Worm (Caenorhabditis elegans): ENCODE data around the gene lro-1.

lro-1 gene

ce11 chrX:6256430-6256829 is 15.5 kb upstream of the lro-1 start:
- TF ChIP-seq sma-3 (GFP tag; optimal IDR thresholded peaks at IDR 0.05), result peak; percentile 28
- no peak for TF ChIP-seq snpc-4 (tag; optimal IDR thresholded peaks at IDR 0.05)
- no peak for TF ChIP-seq ztf-4 (tag; optimal IDR thresholded peaks at IDR 0.05)
- peak; percentile 25 for TF ChIP-seq crh-2 (tag; optimal IDR thresholded peaks at IDR 0.05)
- no peak for TF ChIP-seq ceh-82 (tag; optimal IDR thresholded peaks at IDR 0.05)
- TF ChIP-seq sma-9 (GFP tag; optimal IDR thresholded peaks at IDR 0.05), result peak; percentile 80
- no peak for TF ChIP-seq sma-9 (tag; optimal IDR thresholded peaks at IDR 0.05)
- no peak for TF ChIP-seq unc-62 (GFP tag; optimal IDR thresholded peaks at IDR 0.05)
- peak; percentile 57 for TF ChIP-seq nhr-129 (tag; optimal IDR thresholded peaks at IDR 0.05)
- peak; percentile 32 for TF ChIP-seq F13H6.1 (tag; optimal IDR thresholded peaks at IDR 0.05)
- no peak for TF ChIP-seq ZK546.5 (tag; optimal IDR thresholded peaks at IDR 0.05)

- TF ChIP-seq ztf-11 (tag; optimal IDR thresholded peaks at IDR 0.05), result no peak
- TF ChIP-seq sma-9 (GFP tag; optimal IDR thresholded peaks at IDR 0.05), result peak; percentile 33
- TF ChIP-seq sma-9 (tag; optimal IDR thresholded peaks at IDR 0.05), result no peak
- no peak for TF ChIP-seq nhr-6 (tag; optimal IDR thresholded peaks at IDR 0.05)
- no peak for TF ChIP-seq unc-62 (GFP tag; optimal IDR thresholded peaks at IDR 0.05)
Observed at ce11 chrX:6256969-6257368, 14.9 kb upstream of the lro-1 start.

DNA sequence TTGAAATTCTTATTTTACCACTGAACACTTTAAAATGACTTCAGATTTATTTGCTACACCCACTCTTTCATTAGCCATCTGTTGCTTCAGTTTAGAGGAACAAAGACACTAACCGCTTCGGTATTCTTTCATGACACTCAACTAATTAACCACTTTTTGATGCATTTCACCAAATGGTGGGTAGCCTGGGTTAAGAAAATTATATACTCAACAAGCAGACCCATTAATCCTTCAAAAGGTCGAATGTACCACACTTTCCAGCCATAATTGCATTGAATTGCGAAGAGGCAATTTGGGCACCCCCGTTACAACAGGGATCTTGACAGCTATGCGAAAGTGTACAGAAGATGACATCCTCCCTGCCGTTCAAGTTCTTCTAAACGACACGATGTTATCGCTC is 13.5 kb upstream of the lro-1 start:
- TF ChIP-seq nhr-25 (tag; optimal IDR thresholded peaks at IDR 0.05), result peak; percentile 57
- TF ChIP-seq zag-1 (tag; optimal IDR thresholded peaks at IDR 0.05), result no peak
- peak; percentile 10 for TF ChIP-seq nhr-129 (tag; optimal IDR thresholded peaks at IDR 0.05)

- no peak for TF ChIP-seq lin-39 (tag; optimal IDR thresholded peaks at IDR 0.05)
- TF ChIP-seq lsy-2 (tag; optimal IDR thresholded peaks at IDR 0.05), result peak in 1 of 2 experiments; percentile 26
- no peak for TF ChIP-seq unc-39 (tag; optimal IDR thresholded peaks at IDR 0.05)
- TF ChIP-seq fos-1 (tag; optimal IDR thresholded peaks at IDR 0.05), result no peak
- no peak for TF ChIP-seq nhr-10 (tag; optimal IDR thresholded peaks at IDR 0.05)
- no peak for TF ChIP-seq aly-2 (tag; optimal IDR thresholded peaks at IDR 0.05)
- no peak for TF ChIP-seq elt-3 (tag; optimal IDR thresholded peaks at IDR 0.05)
- no peak for TF ChIP-seq alr-1 (tag; optimal IDR thresholded peaks at IDR 0.05)
- no peak for TF ChIP-seq lin-13 (GFP tag; optimal IDR thresholded peaks at IDR 0.05)
- TF ChIP-seq unc-55 (GFP tag; optimal IDR thresholded peaks at IDR 0.05), result no peak
- peak; percentile 18 for TF ChIP-seq sma-9 (GFP tag; optimal IDR thresholded peaks at IDR 0.05)
- no peak for TF ChIP-seq sma-9 (tag; optimal IDR thresholded peaks at IDR 0.05)
- peak; percentile 10 for TF ChIP-seq nhr-129 (tag; optimal IDR thresholded peaks at IDR 0.05)
- no peak for TF ChIP-seq ama-1 (optimal IDR thresholded peaks at IDR 0.05)
- TF ChIP-seq ceh-16 (tag; optimal IDR thresholded peaks at IDR 0.05), result no peak
- TF ChIP-seq dmd-4 (tag; optimal IDR thresholded peaks at IDR 0.05), result no peak
Observed at ce11 chrX:6259081-6259480, 12.8 kb upstream of the lro-1 start.

ce11 chrX:6263194-6263698 is 8.6 kb upstream of the lro-1 start, which contains the start of gene W05H9.4:
TSS of gene W05H9.4 (plus strand) at chrX:6263648.
- peak in 1 of 2 experiments; percentile 55 for TF ChIP-seq lsy-2 (tag; optimal IDR thresholded peaks at IDR 0.05)
- no peak for TF ChIP-seq Y55F3AM.14 (GFP tag; optimal IDR thresholded peaks at IDR 0.05)
- no peak for TF ChIP-seq nhr-11 (tag; optimal IDR thresholded peaks at IDR 0.05)
- peak; percentile 17 for TF ChIP-seq nhr-129 (tag; optimal IDR thresholded peaks at IDR 0.05)
- TF ChIP-seq elt-1 (tag; optimal IDR thresholded peaks at IDR 0.05), result no peak
- peak; percentile 64 for TF ChIP-seq unc-55 (GFP tag; optimal IDR thresholded peaks at IDR 0.05)
- no peak for TF ChIP-seq lin-11 (tag; optimal IDR thresholded peaks at IDR 0.05)
- peak in 1 of 2 experiments; percentile 10 for TF ChIP-seq mdl-1 (tag; optimal IDR thresholded peaks at IDR 0.05)
- peak; percentile 43 for TF ChIP-seq crh-2 (tag; optimal IDR thresholded peaks at IDR 0.05)
- peak; percentile 59 for TF ChIP-seq C34F6.9 (tag; optimal IDR thresholded peaks at IDR 0.05)
- TF ChIP-seq ama-1 (optimal IDR thresholded peaks at IDR 0.05), result no peak
- TF ChIP-seq lin-13 (GFP tag; optimal IDR thresholded peaks at IDR 0.05), result no peak
- TF ChIP-seq sma-9 (GFP tag; optimal IDR thresholded peaks at IDR 0.05), result peak; percentile 34
- TF ChIP-seq sma-9 (tag; optimal IDR thresholded peaks at IDR 0.05), result no peak
- peak; percentile 23 for TF ChIP-seq mab-5 (tag; optimal IDR thresholded peaks at IDR 0.05)
- no peak for TF ChIP-seq unc-62 (GFP tag; optimal IDR thresholded peaks at IDR 0.05)
- peak; percentile 32 for TF ChIP-seq ceh-16 (tag; optimal IDR thresholded peaks at IDR 0.05)
- no peak for TF ChIP-seq nhr-237 (tag; optimal IDR thresholded peaks at IDR 0.05)
